Worm (Caenorhabditis elegans) whole organism, L4/young adult: ENCODE results near the gene col-33.

Source experiments
- dao-5 ChIP-seq: sonication (generic microtip); optimal IDR thresholded peaks from 2 replicates; lab custom pipeline; 2016; ENCODE audit warnings: missing genotype, missing genetic modification characterization, moderate library complexity, missing compliant biosample characterization
- him-1 ChIP-seq: sonication (generic microtip); optimal IDR thresholded peaks from 2 replicates; lab custom pipeline; 2016; ENCODE audit warnings: missing genotype, missing genetic modification reagents, missing genetic modification characterization, missing compliant biosample characterization

DNA sequence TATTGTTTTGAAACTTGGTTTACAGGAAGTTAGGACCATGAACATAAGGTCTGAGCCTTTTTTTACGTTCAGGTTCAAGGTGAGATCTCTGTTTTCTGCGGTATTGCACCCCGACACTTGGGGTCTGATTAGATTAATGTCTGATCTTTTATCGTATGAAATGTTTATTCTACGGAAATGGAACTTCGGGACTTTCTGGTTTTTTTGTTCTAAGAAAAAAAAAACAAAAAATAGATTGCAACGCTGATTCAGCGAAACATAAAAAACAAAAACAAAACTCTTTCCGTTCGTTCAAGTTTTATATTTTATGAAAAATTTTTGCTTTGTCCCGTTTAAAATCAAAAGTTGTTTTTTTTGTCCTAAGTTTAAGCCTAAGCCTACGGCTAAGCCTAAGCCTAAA lies 2.1 kb downstream of the col-33 start, which contains the start of gene F36A4.5:
- TF ChIP-seq him-1 (tag; lab: Kevin White, UChicago) (no peak), dao-5 (no peak)
